Fruit fly (Drosophila melanogaster): ENCODE data around the gene CG10097.

DNA sequence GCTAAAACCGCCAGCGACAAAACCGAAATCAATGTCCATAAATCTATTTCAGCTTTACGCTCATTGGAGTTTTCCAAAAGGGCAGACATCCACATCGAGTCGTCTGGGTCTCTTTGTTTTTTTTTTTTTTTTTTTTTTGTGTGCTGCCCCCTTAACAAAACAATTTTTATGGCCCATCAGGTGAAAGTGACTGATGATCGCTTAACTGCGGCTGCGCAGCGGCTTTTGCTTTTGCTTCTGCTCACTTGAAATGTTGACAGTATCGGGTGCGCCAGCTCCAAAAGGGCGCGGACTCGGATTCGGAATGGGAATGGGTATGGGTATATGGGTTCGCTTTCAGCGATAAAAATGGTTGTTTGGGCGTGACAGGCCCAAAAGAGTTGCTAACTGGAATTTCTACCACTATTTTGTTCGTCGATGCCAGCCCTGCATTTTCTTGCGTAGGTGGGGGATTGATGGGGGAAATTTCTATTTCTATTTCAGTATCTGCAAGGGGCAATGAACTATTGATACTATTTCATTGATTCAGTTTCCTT, 33.8 kb downstream of the CG10097 start:
- TF ChIP-seq CG12605 (GFP tag; IDR thresholded peaks at IDR 0.05) (no peak), CG8159 (tag; optimal IDR thresholded peaks at IDR 0.05) (no peak), CG4496 (GFP tag; IDR thresholded peaks at IDR 0.05) (no peak), Pif1A (GFP tag; optimal IDR thresholded peaks at IDR 0.05) (no peak), CG8301 (tag; optimal IDR thresholded peaks at IDR 0.05) (no peak), EcR (GFP tag; optimal IDR thresholded peaks at IDR 0.05) (no peak), fd96Ca (GFP tag; IDR thresholded peaks at IDR 0.05) (no peak), CG34367 (tag; optimal IDR thresholded peaks at IDR 0.05) (no peak)
